Worm (Caenorhabditis elegans) whole organism, L4 larva: Measurements from ENCODE around the gene ser-7.

Experiments
- D1046.2 ChIP-seq: fragments of 200-800 bp; sonication (Bioruptor generic); IDR thresholded peaks from 2 replicates; pipeline ENCODE4 v1.3.6; 2022; ENCODE audit warnings: missing genetic modification characterization, missing compliant biosample characterization
- F26F4.8 ChIP-seq: fragments of 200-800 bp; sonication (Bioruptor generic); conservative IDR thresholded peaks from 2 replicates; pipeline ENCODE4 v1.3.6; 2022; ENCODE audit warnings: missing genetic modification characterization, missing compliant biosample characterization
- F37D6.2 ChIP-seq: sonication (generic microtip); optimal IDR thresholded peaks from 2 replicates; lab custom pipeline; 2016; ENCODE audit warnings: mild to moderate bottlenecking, missing genetic modification characterization, missing compliant biosample characterization
- T26A8.4 ChIP-seq: fragments of 200-800 bp; sonication (Bioruptor generic); IDR thresholded peaks from 2 replicates; pipeline ENCODE4 v1.3.6; 2022; ENCODE audit warnings: missing genetic modification characterization, missing compliant biosample characterization
- Y5F2A.4 ChIP-seq: fragments of 200-800 bp; sonication (Bioruptor generic); optimal IDR thresholded peaks from 2 replicates; lab custom pipeline; 2018; ENCODE audit warnings: mild to moderate bottlenecking, missing genetic modification characterization, missing compliant biosample characterization
- ZK546.5 ChIP-seq, 2 experiments: sonication (generic microtip); optimal IDR thresholded peaks; 2 replicates each; lab custom pipeline; 2017; ENCODE audit warnings: missing biosample characterization in 2 of 2, missing genetic modification characterization in 2 of 2
- aha-1 ChIP-seq: fragments of 150-350 bp; peaks from one replicate; lab custom pipeline; 2014; ENCODE audit warnings: missing biosample characterization, missing genetic modification characterization
- aly-2 ChIP-seq: sonication (generic microtip); optimal IDR thresholded peaks from 2 replicates; lab custom pipeline; 2018; ENCODE audit warnings: missing biosample characterization, missing genetic modification characterization
- ceh-32 ChIP-seq: sonication (generic microtip); optimal IDR thresholded peaks from 2 replicates; lab custom pipeline; 2016; ENCODE audit warnings: mild to moderate bottlenecking, missing genetic modification characterization, missing compliant biosample characterization; ENCODE audit not compliant: poor library complexity
- ceh-82 ChIP-seq: sonication (generic microtip); optimal IDR thresholded peaks from 2 replicates; lab custom pipeline; 2017; ENCODE audit warnings: missing biosample characterization, missing genetic modification characterization
- daf-12 ChIP-seq: fragments of 150-350 bp; optimal IDR thresholded peaks from 2 replicates; lab custom pipeline; 2014; ENCODE audit warnings: missing biosample characterization, missing genetic modification reagents, missing genetic modification characterization
- dmd-8 ChIP-seq: fragments of 200-800 bp; sonication (Bioruptor generic); IDR thresholded peaks from 2 replicates; pipeline ENCODE4 v1.3.6; 2022; ENCODE audit warnings: missing genetic modification characterization, missing compliant biosample characterization
- dmd-9 ChIP-seq: fragments of 200-800 bp; sonication (Bioruptor generic); IDR thresholded peaks from 2 replicates; pipeline ENCODE4 v1.3.6; 2022; ENCODE audit warnings: missing genetic modification reagents, missing genetic modification characterization, missing compliant biosample characterization
- dpl-1 ChIP-seq: fragments of 150-350 bp; optimal IDR thresholded peaks from 2 replicates; lab custom pipeline; 2014; ENCODE audit warnings: missing biosample characterization, missing genetic modification reagents, missing genetic modification characterization
- hmg-1.1 ChIP-seq: fragments of 200-800 bp; sonication (Bioruptor generic); IDR thresholded peaks from 2 replicates; pipeline ENCODE4 v1.3.6; 2022; ENCODE audit warnings: missing genetic modification reagents, missing genetic modification characterization, missing compliant biosample characterization
- lin-13 ChIP-seq: fragments of 150-350 bp; optimal IDR thresholded peaks from 2 replicates; lab custom pipeline; 2014; ENCODE audit warnings: missing biosample characterization, missing genetic modification reagents, missing genetic modification characterization
- lin-15B ChIP-seq: fragments of 150-350 bp; sonication (generic microtip); optimal IDR thresholded peaks from 3 replicates; lab custom pipeline; 2014; ENCODE audit warnings: missing biosample characterization, missing genetic modification characterization
- lin-29 ChIP-seq: fragments of 200-800 bp; sonication (Bioruptor generic); IDR thresholded peaks from 2 replicates; pipeline ENCODE4 v1.3.6; 2022; ENCODE audit warnings: missing genetic modification reagents, missing genetic modification characterization, missing compliant biosample characterization
- lin-38 ChIP-seq: fragments of 200-800 bp; sonication (Bioruptor generic); IDR thresholded peaks from 2 replicates; pipeline ENCODE4 v1.3.6; 2022; ENCODE audit warnings: missing genetic modification reagents, missing genetic modification characterization, missing compliant biosample characterization
- lin-39 ChIP-seq: fragments of 150-350 bp; optimal IDR thresholded peaks from 2 replicates; lab custom pipeline; 2014; ENCODE audit warnings: missing biosample characterization, missing genetic modification reagents, missing genetic modification characterization
- lir-3 ChIP-seq: sonication (generic microtip); optimal IDR thresholded peaks from 2 replicates; lab custom pipeline; 2016; ENCODE audit warnings: mild to moderate bottlenecking, missing genetic modification characterization, missing compliant biosample characterization
- lsy-2 ChIP-seq, 2 experiments: fragments of 150-350 bp in 1 of 2; sonication (generic microtip) in 1 of 2; optimal IDR thresholded peaks; 2 replicates each; lab custom pipeline; 2014 to 2017; ENCODE audit warnings: missing biosample characterization in 2 of 2, missing genetic modification characterization in 2 of 2
- madf-5 ChIP-seq, 2 experiments: fragments of 200-800 bp; sonication (Bioruptor generic); IDR thresholded peaks; 2 replicates each; pipeline ENCODE4 v1.3.6; 2022; ENCODE audit warnings: missing compliant biosample characterization in 2 of 2, missing genetic modification characterization in 2 of 2
- madf-9 ChIP-seq: fragments of 200-800 bp; sonication (Bioruptor generic); conservative IDR thresholded peaks from 2 replicates; pipeline ENCODE4 v1.3.6; 2022; ENCODE audit warnings: missing genetic modification reagents, missing genetic modification characterization, missing compliant biosample characterization
- mxl-3 ChIP-seq: fragments of 200-800 bp; sonication (Bioruptor generic); optimal IDR thresholded peaks from 2 replicates; lab custom pipeline; 2018; ENCODE audit warnings: mild to moderate bottlenecking, missing genetic modification characterization, missing compliant biosample characterization
- nhr-10 ChIP-seq: fragments of 150-350 bp; optimal IDR thresholded peaks from 2 replicates; lab custom pipeline; 2014; ENCODE audit warnings: missing biosample characterization, missing genetic modification characterization
- nhr-102 ChIP-seq: sonication (generic microtip); optimal IDR thresholded peaks from 2 replicates; lab custom pipeline; 2016; ENCODE audit warnings: mild to moderate bottlenecking, missing genetic modification characterization, moderate library complexity, missing compliant biosample characterization
- nhr-11 ChIP-seq: fragments of 150-350 bp; optimal IDR thresholded peaks from 2 replicates; lab custom pipeline; 2014; ENCODE audit warnings: missing biosample characterization, missing genetic modification characterization
- nhr-111 ChIP-seq: fragments of 200-800 bp; sonication (Bioruptor generic); optimal IDR thresholded peaks from 2 replicates; lab custom pipeline; 2018; ENCODE audit warnings: mild to moderate bottlenecking, missing genetic modification characterization, missing compliant biosample characterization
- nhr-237 ChIP-seq: sonication (generic microtip); optimal IDR thresholded peaks from 2 replicates; lab custom pipeline; 2017; ENCODE audit warnings: missing biosample characterization, missing genetic modification characterization
- nhr-25 ChIP-seq: sonication (generic microtip); optimal IDR thresholded peaks from 2 replicates; lab custom pipeline; 2017; ENCODE audit warnings: missing genetic modification characterization, mild to moderate bottlenecking, missing compliant biosample characterization, antibody characterized with exemption, moderate library complexity, borderline replicate concordance; ENCODE audit not compliant: insufficient read depth
- nhr-28 ChIP-seq: fragments of 150-350 bp; optimal IDR thresholded peaks from 2 replicates; lab custom pipeline; 2014; ENCODE audit warnings: missing biosample characterization, missing genetic modification characterization
- nhr-41 ChIP-seq: fragments of 200-800 bp; sonication (Bioruptor generic); IDR thresholded peaks from 2 replicates; pipeline ENCODE4 v1.3.6; 2022; ENCODE audit warnings: missing genetic modification reagents, missing genetic modification characterization, missing compliant biosample characterization
- nhr-42 ChIP-seq: fragments of 200-800 bp; sonication (Bioruptor generic); IDR thresholded peaks from 2 replicates; pipeline ENCODE4 v1.3.6; 2022; ENCODE audit warnings: missing genetic modification characterization, missing compliant biosample characterization
- pqm-1 ChIP-seq: sonication (generic microtip); optimal IDR thresholded peaks from 2 replicates; lab custom pipeline; 2017; ENCODE audit warnings: missing biosample characterization, missing genetic modification characterization
- saeg-2 ChIP-seq: fragments of 200-800 bp; sonication (Bioruptor generic); IDR thresholded peaks from 2 replicates; pipeline ENCODE4 v1.3.6; 2022; ENCODE audit warnings: missing genetic modification reagents, missing genetic modification characterization, missing compliant biosample characterization
- set-16 ChIP-seq: fragments of 200-800 bp; sonication (Bioruptor generic); IDR thresholded peaks from 2 replicates; pipeline ENCODE4 v1.3.6; 2022; ENCODE audit warnings: missing genetic modification reagents, missing genetic modification characterization, missing compliant biosample characterization
- snpc-1.2 ChIP-seq: fragments of 200-800 bp; sonication (Bioruptor generic); IDR thresholded peaks from 2 replicates; pipeline ENCODE4 v1.3.6; 2022; ENCODE audit warnings: missing genetic modification reagents, missing genetic modification characterization, missing compliant biosample characterization
- spr-1 ChIP-seq: sonication (generic microtip); optimal IDR thresholded peaks from 2 replicates; lab custom pipeline; 2016; ENCODE audit warnings: mild to moderate bottlenecking, missing genetic modification characterization, missing compliant biosample characterization
- spr-3 ChIP-seq: fragments of 200-800 bp; sonication (Bioruptor generic); optimal IDR thresholded peaks from 2 replicates; lab custom pipeline; 2018; ENCODE audit warnings: mild to moderate bottlenecking, missing genetic modification characterization, missing compliant biosample characterization
- tag-97 ChIP-seq: fragments of 200-800 bp; sonication (Bioruptor generic); IDR thresholded peaks from 2 replicates; pipeline ENCODE4 v1.3.6; 2022; ENCODE audit warnings: missing genetic modification characterization, missing compliant biosample characterization
- unc-39 ChIP-seq: sonication (generic microtip); optimal IDR thresholded peaks from 2 replicates; lab custom pipeline; 2017; ENCODE audit warnings: missing biosample characterization, missing genetic modification characterization
- unc-62 ChIP-seq, 3 experiments: fragments of 150-350 bp in 1 of 3; sonication (generic microtip); optimal IDR thresholded peaks in 2 of 3; peaks in 1 of 3; 1 replicate in 1 of 3; 2 replicates in 2 of 3; lab custom pipeline; 2014 to 2017; ENCODE audit warnings: missing biosample characterization in 3 of 3, missing genetic modification characterization in 3 of 3, missing genetic modification reagents in 3 of 3, missing genotype in 1 of 3
- zfp-2 ChIP-seq: sonication (generic microtip); optimal IDR thresholded peaks from 2 replicates; lab custom pipeline; 2016; ENCODE audit warnings: mild to moderate bottlenecking, missing genetic modification characterization, missing compliant biosample characterization
- zfp-3 ChIP-seq: fragments of 200-800 bp; sonication (Bioruptor generic); conservative IDR thresholded peaks from 2 replicates; pipeline ENCODE4 v1.3.6; 2022; ENCODE audit warnings: missing genetic modification reagents, missing genetic modification characterization, missing compliant biosample characterization
- zip-11 ChIP-seq: fragments of 200-800 bp; sonication (Bioruptor generic); IDR thresholded peaks from 2 replicates; pipeline ENCODE4 v1.3.6; 2022; ENCODE audit warnings: missing genetic modification characterization, missing compliant biosample characterization
- ztf-7 ChIP-seq: fragments of 150-350 bp; optimal IDR thresholded peaks from 2 replicates; lab custom pipeline; 2014; ENCODE audit warnings: missing biosample characterization, missing genetic modification characterization

The ser-7 gene

DNA sequence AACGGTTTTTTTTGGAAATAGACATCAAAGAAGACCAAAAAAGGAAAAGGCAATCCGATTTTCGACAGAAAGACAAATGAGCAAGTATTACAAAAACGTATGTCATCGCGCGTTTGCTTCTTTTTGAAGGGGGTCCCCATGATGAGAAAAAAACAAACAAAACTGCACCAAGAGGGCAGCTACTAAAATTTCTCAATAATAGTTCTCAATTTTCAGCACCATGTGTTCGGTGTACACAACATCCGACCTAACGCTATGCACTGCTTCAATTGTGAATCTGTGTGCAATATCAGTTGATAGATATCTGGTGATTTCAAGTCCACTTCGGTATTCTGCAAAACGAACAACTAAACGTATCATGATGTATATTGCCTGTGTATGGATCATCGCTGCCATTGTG is 1.1 kb downstream of the ser-7 start:
- TF ChIP-seq spr-3 (no peak), unc-62 (GFP tag; optimal IDR thresholded peaks at IDR 0.05 in 1 of 2; lab: Kevin White, UChicago) (peak in 1 of 2 experiments; percentile 93), unc-62 (tag; optimal IDR thresholded peaks at IDR 0.05; lab: Kevin White, UChicago) (no peak)

DNA sequence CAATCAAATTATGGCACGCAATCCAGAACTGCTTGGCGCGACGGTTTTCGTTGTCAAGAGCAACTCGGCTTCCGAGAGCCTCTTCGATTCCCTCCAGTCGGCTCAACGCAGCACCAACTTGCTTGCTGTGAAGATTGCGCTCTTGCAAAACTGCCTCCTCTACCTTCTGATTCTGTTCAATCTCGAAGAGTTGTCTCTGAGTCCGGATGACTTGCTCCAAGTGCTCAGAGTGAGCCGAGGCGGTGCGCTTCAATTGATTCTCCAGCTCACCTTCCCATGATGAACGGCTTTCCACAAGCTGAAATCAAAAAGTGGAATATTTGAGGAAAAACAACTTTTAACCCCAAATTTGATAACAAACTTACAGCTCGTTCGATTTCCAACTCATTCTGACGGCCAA is 11.1 kb downstream of the ser-7 start:
- TF ChIP-seq spr-1 (tag; lab: Kevin White, UChicago) (no peak), set-16 (GFP tag; lab: Robert Waterston, UW) (peak; percentile 56), saeg-2 (GFP tag; lab: Robert Waterston, UW) (no peak), F37D6.2 (tag; lab: Kevin White, UChicago) (no peak), nhr-10 (no peak), aha-1 (peak; percentile 51), madf-5 (GFP tag; IDR thresholded peaks at IDR 0.05; lab: Robert Waterston, UW) (no peak), zfp-2 (tag; lab: Kevin White, UChicago) (no peak), dmd-9 (GFP tag; lab: Robert Waterston, UW) (0 out of 2 replicates have a peak, but pooled peaks have one; percentile 44), zip-11 (GFP tag; lab: Robert Waterston, UW) (no peak)
- TF ChIP-seq, all 104 proteins: peak for 3

DNA sequence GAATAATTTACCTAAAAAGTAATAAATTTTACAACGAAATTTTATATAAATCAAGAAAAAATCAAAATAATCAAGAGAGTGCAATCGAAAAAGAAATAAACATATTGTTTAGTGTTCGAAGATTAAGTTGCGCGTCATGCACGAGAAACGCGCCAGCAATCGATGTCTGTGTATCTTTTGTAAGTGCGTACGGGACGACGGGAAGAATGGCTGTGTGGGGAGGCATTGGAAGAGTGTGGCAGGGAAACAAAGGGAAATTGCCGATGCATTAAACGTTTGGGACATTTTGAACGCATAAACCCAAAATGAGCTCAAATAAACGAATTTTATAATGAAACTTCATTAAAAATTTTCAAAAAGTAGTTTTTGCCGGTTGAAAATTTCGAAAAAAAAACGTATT is 13.8 kb downstream of the ser-7 start, which contains the start of gene immt-1:
Gene immt-1 (minus strand): TSS at position 11 of the 400 bp plus-strand sequence.
- no peak for TF ChIP-seq ceh-32
- no peak for TF ChIP-seq daf-12 (tag; lab: Kevin White, UChicago)
- TF ChIP-seq F37D6.2 (tag; lab: Kevin White, UChicago) = peak; percentile 31
- no peak for TF ChIP-seq zip-11 (GFP tag; lab: Robert Waterston, UW)
- no peak for TF ChIP-seq set-16 (GFP tag; lab: Robert Waterston, UW)
- TF ChIP-seq aha-1 = peak; percentile 99
- peak; percentile 37 for TF ChIP-seq ztf-7
- TF ChIP-seq F26F4.8 (GFP tag; lab: Robert Waterston, UW) = no peak
- peak; percentile 68 for TF ChIP-seq pqm-1
- TF ChIP-seq lir-3 (tag; lab: Kevin White, UChicago) = no peak
- TF ChIP-seq tag-97 = no peak
- TF ChIP-seq nhr-41 (GFP tag; lab: Robert Waterston, UW) = no peak
- no peak for TF ChIP-seq lin-39 (tag; lab: Kevin White, UChicago)
- TF ChIP-seq nhr-237 (tag; lab: Kevin White, UChicago) = no peak
- TF ChIP-seq dpl-1 (GFP tag; lab: Kevin White, UChicago) = peak; percentile 68
- TF ChIP-seq unc-62 (GFP tag; optimal IDR thresholded peaks at IDR 0.05 in 1 of 2; lab: Kevin White, UChicago) = peak in 1 of 2 experiments; percentile 62
- TF ChIP-seq unc-62 (tag; optimal IDR thresholded peaks at IDR 0.05; lab: Kevin White, UChicago) = no peak
- TF ChIP-seq unc-39 = no peak
- TF ChIP-seq lin-29 = no peak
- no peak for TF ChIP-seq D1046.2 (GFP tag; lab: Robert Waterston, UW)
- peak; percentile 37; the same call in 1 of the 2 replicates for TF ChIP-seq madf-9 (GFP tag; lab: Robert Waterston, UW)
- no peak; the same call in 1 of the 2 replicates for TF ChIP-seq lin-38 (GFP tag; lab: Robert Waterston, UW)
- no peak for TF ChIP-seq lin-15B (tag; lab: Kevin White, UChicago)
- TF ChIP-seq lsy-2 (tag; optimal IDR thresholded peaks at IDR 0.05; lab: Kevin White, UChicago) = peak; percentile 51 to 94
- TF ChIP-seq nhr-28 (tag; lab: Kevin White, UChicago) = peak; percentile 82
- no peak for TF ChIP-seq nhr-111
- TF ChIP-seq mxl-3 (GFP tag; lab: Kevin White, UChicago) = peak; percentile 79
- TF ChIP-seq nhr-102 (tag; lab: Kevin White, UChicago) = peak; percentile 18
- TF ChIP-seq ZK546.5 (tag; optimal IDR thresholded peaks at IDR 0.05; lab: Kevin White, UChicago) = no peak
- peak; percentile 85 for TF ChIP-seq hmg-1.1 (GFP tag; lab: Robert Waterston, UW)
- TF ChIP-seq nhr-25 = no peak
- TF ChIP-seq snpc-1.2 (GFP tag; lab: Robert Waterston, UW) = no peak
- TF ChIP-seq nhr-11 (tag; lab: Kevin White, UChicago) = peak; percentile 68
- TF ChIP-seq aly-2 (tag; lab: Kevin White, UChicago) = no peak
- no peak for TF ChIP-seq ceh-82
- no peak for TF ChIP-seq nhr-42
- peak; percentile 82 for TF ChIP-seq lin-13
- TF ChIP-seq T26A8.4 (GFP tag; lab: Robert Waterston, UW) = peak; percentile 51
- no peak for TF ChIP-seq spr-3
- no peak for TF ChIP-seq zfp-3
- TF ChIP-seq Y5F2A.4 (GFP tag; lab: Kevin White, UChicago) = no peak
- no peak for TF ChIP-seq dmd-8
